Fruit fly (Drosophila melanogaster) whole organism, pupa: Measurements from ENCODE around the gene Nct.

Experiments used
- CG14655 ChIP-seq: fragments of 200-800 bp; sonication (Bioruptor generic); optimal IDR thresholded peaks from 3 replicates; lab custom pipeline; 2017; ENCODE audit warnings: mild to moderate bottlenecking, missing biosample characterization, missing genetic modification reagents, missing genetic modification characterization
- Pif1A ChIP-seq: fragments of 200-800 bp; sonication (Bioruptor generic); optimal IDR thresholded peaks from 3 replicates; lab custom pipeline; 2016; ENCODE audit warnings: missing biosample characterization, missing genetic modification characterization
- Pif1B ChIP-seq: fragments of 200-800 bp; sonication (Bioruptor generic); optimal IDR thresholded peaks from 3 replicates; lab custom pipeline; 2016; ENCODE audit warnings: missing biosample characterization, missing genetic modification characterization
- gl ChIP-seq: fragments of 200-800 bp; sonication (Bioruptor generic); optimal IDR thresholded peaks from 2 replicates; lab custom pipeline; 2018; ENCODE audit warnings: missing biosample characterization, mild to moderate bottlenecking, missing genetic modification characterization

- TF ChIP-seq CG14655 (GFP tag; lab: Kevin White, UChicago) (no peak), gl (tag; lab: Kevin White, UChicago) (no peak), Pif1A (GFP tag; lab: Kevin White, UChicago) (no peak), Pif1B (no peak)
These were observed 5.2 kb upstream of the Nct start for dm6 chr3R:24845952-24846848.
